Fruit fly (Drosophila melanogaster) whole organism, embryonic: ENCODE results near the gene Lerp.

Experiments
- Antp ChIP-seq: fragments of 200-800 bp; sonication (Bioruptor generic); optimal IDR thresholded peaks from 3 replicates; lab custom pipeline; 2016; ENCODE audit warnings: missing biosample characterization, missing genetic modification characterization
- Blimp-1 ChIP-seq: fragments of 200-800 bp; sonication (Bioruptor generic); optimal IDR thresholded peaks from 3 replicates; lab custom pipeline; 2018; ENCODE audit warnings: missing biosample characterization, missing genetic modification characterization, mild to moderate bottlenecking, moderate library complexity, missing genetic modification reagents
- C15 ChIP-seq: fragments of 200-800 bp; sonication (Bioruptor generic); IDR thresholded peaks from 3 replicates; pipeline ENCODE4 v1.3.6; 2022; ENCODE audit warnings: missing biosample characterization, missing genetic modification characterization
- CG10565 ChIP-seq: fragments of 200-800 bp; sonication (Bioruptor generic); optimal IDR thresholded peaks from 3 replicates; lab custom pipeline; 2016; ENCODE audit warnings: missing biosample characterization, mild to moderate bottlenecking, missing genetic modification characterization
- CG11085 ChIP-seq: fragments of 200-800 bp; sonication (Bioruptor generic); IDR thresholded peaks from 2 replicates; pipeline ENCODE4 v1.3.6; 2022; ENCODE audit warnings: missing biosample characterization, missing genetic modification characterization
- CG11456 ChIP-seq: fragments of 200-800 bp; sonication (Bioruptor generic); IDR thresholded peaks from 3 replicates; pipeline ENCODE4 v1.3.6; 2022; ENCODE audit warnings: missing biosample characterization, missing genetic modification characterization
- CG11560 ChIP-seq: fragments of 200-800 bp; sonication (Bioruptor generic); IDR thresholded peaks from 3 replicates; pipeline ENCODE4 v1.3.6; 2022; ENCODE audit warnings: missing biosample characterization, missing genetic modification characterization
- CG11696 ChIP-seq: fragments of 200-800 bp; sonication (Bioruptor generic); IDR thresholded peaks from 2 replicates; pipeline ENCODE4 v1.3.6; 2022; ENCODE audit warnings: missing biosample characterization, missing genetic modification characterization
- CG12769 ChIP-seq: fragments of 200-800 bp; sonication (Bioruptor generic); optimal IDR thresholded peaks from 2 replicates; lab custom pipeline; 2019; ENCODE audit warnings: missing biosample characterization, mild to moderate bottlenecking, missing genetic modification characterization, moderate library complexity
- CG13123 ChIP-seq: fragments of 200-800 bp; sonication (Bioruptor generic); optimal IDR thresholded peaks from 2 replicates; lab custom pipeline; 2016; ENCODE audit warnings: missing biosample characterization, missing genetic modification characterization
- CG15696 ChIP-seq: fragments of 200-800 bp; sonication (Bioruptor generic); optimal IDR thresholded peaks from 2 replicates; lab custom pipeline; 2019; ENCODE audit warnings: missing biosample characterization, mild to moderate bottlenecking, missing genetic modification characterization, moderate library complexity
- CG1603 ChIP-seq: fragments of 200-800 bp; sonication (Bioruptor generic); optimal IDR thresholded peaks from 2 replicates; lab custom pipeline; 2019; ENCODE audit warnings: missing biosample characterization, mild to moderate bottlenecking, missing genetic modification characterization, moderate library complexity
- CG17361 ChIP-seq: fragments of 200-800 bp; sonication (Bioruptor generic); IDR thresholded peaks from 3 replicates; pipeline ENCODE4 v1.3.6; 2022; ENCODE audit warnings: missing biosample characterization, missing genetic modification characterization
- CG18262 ChIP-seq: fragments of 200-800 bp; optimal IDR thresholded peaks from 3 replicates; lab custom pipeline; 2019; ENCODE audit warnings: missing biosample characterization, mild to moderate bottlenecking, missing genetic modification characterization, moderate library complexity
- CG18764 ChIP-seq: fragments of 200-800 bp; sonication (Bioruptor generic); optimal IDR thresholded peaks from 3 replicates; lab custom pipeline; 2016; ENCODE audit warnings: missing biosample characterization, missing genetic modification characterization
- CG2116 ChIP-seq: fragments of 200-800 bp; sonication (Bioruptor generic); optimal IDR thresholded peaks from 3 replicates; lab custom pipeline; 2018; ENCODE audit warnings: missing biosample characterization, mild to moderate bottlenecking, missing genetic modification characterization
- CG2202 ChIP-seq: fragments of 200-800 bp; sonication (Bioruptor generic); optimal IDR thresholded peaks from 2 replicates; lab custom pipeline; 2018; ENCODE audit warnings: missing biosample characterization, mild to moderate bottlenecking, missing genetic modification characterization
- CG2712 ChIP-seq: fragments of 200-800 bp; optimal IDR thresholded peaks from 3 replicates; lab custom pipeline; 2019; ENCODE audit warnings: missing biosample characterization, mild to moderate bottlenecking, missing genetic modification characterization, moderate library complexity
- CG32532 ChIP-seq: fragments of 200-800 bp; sonication (Bioruptor generic); IDR thresholded peaks from 2 replicates; pipeline ENCODE4 v1.3.6; 2022; ENCODE audit warnings: missing biosample characterization, missing genetic modification characterization
- CG33557 ChIP-seq: fragments of 200-800 bp; sonication (Bioruptor generic); optimal IDR thresholded peaks from 2 replicates; lab custom pipeline; 2019; ENCODE audit warnings: missing biosample characterization, mild to moderate bottlenecking, missing genetic modification characterization, moderate library complexity
- CG3407 ChIP-seq: fragments of 200-800 bp; sonication (Bioruptor generic); optimal IDR thresholded peaks from 2 replicates; lab custom pipeline; 2018; ENCODE audit warnings: missing biosample characterization, mild to moderate bottlenecking, missing genetic modification characterization
- CG4404 ChIP-seq: fragments of 200-800 bp; sonication (Bioruptor generic); IDR thresholded peaks from 2 replicates; pipeline ENCODE4 v1.3.6; 2022; ENCODE audit warnings: missing biosample characterization, missing genetic modification characterization
- CG4424 ChIP-seq: fragments of 200-800 bp; sonication (Bioruptor generic); optimal IDR thresholded peaks from 3 replicates; lab custom pipeline; 2016; ENCODE audit warnings: missing biosample characterization, missing genetic modification characterization
- CG6791 ChIP-seq: fragments of 200-800 bp; sonication (Bioruptor generic); IDR thresholded peaks from 3 replicates; pipeline ENCODE4 v1.3.6; 2022; ENCODE audit warnings: missing biosample characterization, missing genetic modification characterization; ENCODE audit not compliant: partially characterized antibody
- Dbx ChIP-seq: fragments of 200-800 bp; sonication (Bioruptor generic); IDR thresholded peaks from 3 replicates; pipeline ENCODE4 v1.3.6; 2022; ENCODE audit warnings: missing biosample characterization, missing genetic modification characterization
- Elba2 ChIP-seq: fragments of 200-800 bp; sonication (Bioruptor generic); optimal IDR thresholded peaks from 3 replicates; lab custom pipeline; 2016; ENCODE audit warnings: missing biosample characterization, missing genetic modification characterization
- Gug ChIP-seq: fragments of 200-800 bp; sonication (Bioruptor generic); IDR thresholded peaks from 4 replicates; pipeline ENCODE4 v1.3.6; 2022; ENCODE audit warnings: missing biosample characterization, missing genetic modification characterization
- H2.0 ChIP-seq: fragments of 200-800 bp; sonication (Bioruptor generic); IDR thresholded peaks from 2 replicates; pipeline ENCODE4 v1.3.6; 2022; ENCODE audit warnings: missing biosample characterization, missing genetic modification characterization
- HLH3B ChIP-seq: fragments of 200-800 bp; sonication (Bioruptor generic); IDR thresholded peaks from 2 replicates; pipeline ENCODE4 v1.3.6; 2022; ENCODE audit warnings: missing biosample characterization, missing genetic modification characterization
- Hsf ChIP-seq: fragments of 200-800 bp; sonication (Bioruptor generic); optimal IDR thresholded peaks from 3 replicates; lab custom pipeline; 2016; ENCODE audit warnings: missing biosample characterization, missing genetic modification characterization
- Jarid2 ChIP-seq: fragments of 200-800 bp; sonication (Bioruptor generic); optimal IDR thresholded peaks from 3 replicates; lab custom pipeline; 2017; ENCODE audit warnings: mild to moderate bottlenecking, missing biosample characterization, missing genetic modification reagents, missing genetic modification characterization
- Nf-YA ChIP-seq: fragments of 200-800 bp; sonication (Bioruptor generic); IDR thresholded peaks from 2 replicates; pipeline ENCODE4 v1.3.6; 2022; ENCODE audit warnings: missing biosample characterization, missing genetic modification characterization
- TFAM ChIP-seq: fragments of 200-800 bp; sonication (Bioruptor generic); optimal IDR thresholded peaks from 2 replicates; lab custom pipeline; 2017; ENCODE audit warnings: missing biosample characterization, missing genetic modification characterization, inconsistent platforms
- Xbp1 ChIP-seq: fragments of 200-800 bp; sonication (Bioruptor generic); optimal IDR thresholded peaks from 3 replicates; lab custom pipeline; 2016; ENCODE audit warnings: missing biosample characterization, mild to moderate bottlenecking, missing genetic modification characterization
- YL-1 ChIP-seq: fragments of 200-800 bp; sonication (Bioruptor generic); optimal IDR thresholded peaks from 3 replicates; lab custom pipeline; 2017; ENCODE audit warnings: missing biosample characterization, mild to moderate bottlenecking, missing genetic modification characterization
- ase ChIP-seq: fragments of 200-800 bp; sonication (Bioruptor generic); IDR thresholded peaks from 3 replicates; pipeline ENCODE4 v1.3.6; 2022; ENCODE audit warnings: missing biosample characterization, missing genetic modification characterization
- bigmax ChIP-seq: fragments of 200-800 bp; sonication (Bioruptor generic); optimal IDR thresholded peaks from 2 replicates; lab custom pipeline; 2018; ENCODE audit warnings: missing biosample characterization, mild to moderate bottlenecking, missing genetic modification characterization
- btn ChIP-seq: fragments of 200-800 bp; sonication (Bioruptor generic); optimal IDR thresholded peaks from 2 replicates; lab custom pipeline; 2016; ENCODE audit warnings: missing biosample characterization, missing genetic modification characterization
- cad ChIP-seq: fragments of >200 bp; optimal IDR thresholded peaks from 2 replicates; lab custom pipeline; 2017; ENCODE audit warnings: missing biosample characterization, missing genetic modification characterization
- dysf ChIP-seq: fragments of 200-800 bp; sonication (Bioruptor generic); IDR thresholded peaks from 3 replicates; pipeline ENCODE4 v1.3.6; 2022; ENCODE audit warnings: missing biosample characterization, missing genetic modification characterization
- jigr1 ChIP-seq: fragments of 200-800 bp; sonication (Bioruptor generic); IDR thresholded peaks from 3 replicates; pipeline ENCODE4 v1.3.6; 2022; ENCODE audit warnings: missing biosample characterization, missing genetic modification characterization
- lilli ChIP-seq: fragments of 200-800 bp; sonication (Bioruptor generic); optimal IDR thresholded peaks from 3 replicates; lab custom pipeline; 2016; ENCODE audit warnings: missing biosample characterization, missing genetic modification characterization
- lmd ChIP-seq: fragments of 200-800 bp; sonication (Bioruptor generic); IDR thresholded peaks from 2 replicates; pipeline ENCODE4 v1.3.6; 2022; ENCODE audit warnings: missing biosample characterization, missing genetic modification characterization
- nmo ChIP-seq: fragments of 200-800 bp; sonication (Bioruptor generic); optimal IDR thresholded peaks from 2 replicates; lab custom pipeline; 2018; ENCODE audit warnings: missing biosample characterization, mild to moderate bottlenecking, missing genetic modification characterization, moderate library complexity
- nom ChIP-seq: fragments of 200-800 bp; sonication (Bioruptor generic); optimal IDR thresholded peaks from 2 replicates; lab custom pipeline; 2017; ENCODE audit warnings: missing biosample characterization, missing genetic modification characterization, mild to moderate bottlenecking, moderate library complexity, missing genetic modification reagents
- oc ChIP-seq: fragments of 200-800 bp; sonication (Bioruptor generic); optimal IDR thresholded peaks from 2 replicates; lab custom pipeline; 2018; ENCODE audit warnings: missing biosample characterization, mild to moderate bottlenecking, missing genetic modification characterization, moderate library complexity
- otp ChIP-seq: fragments of 200-800 bp; sonication (Bioruptor generic); IDR thresholded peaks from 3 replicates; pipeline ENCODE4, ENCODE4 v1.3.6; 2022; ENCODE audit warnings: missing biosample characterization, missing genetic modification characterization
- sr ChIP-seq: fragments of 200-800 bp; sonication (Bioruptor generic); IDR thresholded peaks from 3 replicates; pipeline ENCODE4 v1.3.6; 2022; ENCODE audit warnings: missing biosample characterization, missing genetic modification characterization
- tin ChIP-seq: fragments of 200-800 bp; sonication (Bioruptor generic); optimal IDR thresholded peaks from 3 replicates; lab custom pipeline; 2016; ENCODE audit warnings: missing biosample characterization, missing genetic modification characterization
- trh ChIP-seq: fragments of 200-800 bp; sonication (Bioruptor generic); optimal IDR thresholded peaks from 2 replicates; lab custom pipeline; 2016; ENCODE audit warnings: missing biosample characterization, missing genetic modification characterization
- wor ChIP-seq: fragments of 200-800 bp; sonication (Bioruptor generic); IDR thresholded peaks from 2 replicates; pipeline ENCODE4 v1.3.6; 2022; ENCODE audit warnings: missing biosample characterization, missing genetic modification characterization
- zfh1 ChIP-seq: fragments of 200-800 bp; sonication (Bioruptor generic); IDR thresholded peaks from 3 replicates; pipeline ENCODE4 v1.3.6; 2022; ENCODE audit warnings: missing biosample characterization, missing genetic modification characterization

The Lerp gene

dm6 chr3R:26821117-26821516, 41.8 kb downstream of the Lerp start (continued):
- TF ChIP-seq oc (tag; lab: Kevin White, UChicago), result no peak
- peak; percentile 31; the same call in 1 of the 2 replicates for TF ChIP-seq lmd (GFP tag; lab: Robert Waterston, UW)
- TF ChIP-seq nmo (GFP tag; lab: Kevin White, UChicago), result peak; percentile 11
- TF ChIP-seq C15 (GFP tag; lab: Robert Waterston, UW), result no peak
- 0 out of 3 replicates have a peak, but pooled peaks have one; percentile 25 for TF ChIP-seq otp (GFP tag; lab: Robert Waterston, UW)
- TF ChIP-seq jigr1, result no peak
- no peak for TF ChIP-seq CG10565 (GFP tag; lab: Kevin White, UChicago)
- TF ChIP-seq bigmax (GFP tag; lab: Kevin White, UChicago), result no peak
- peak; percentile 21 for TF ChIP-seq tin (GFP tag; lab: Kevin White, UChicago)
- no peak for TF ChIP-seq CG18764
- no peak for TF ChIP-seq HLH3B
- TF ChIP-seq CG18262 (tag; lab: Kevin White, UChicago), result peak; percentile 23
- no peak for TF ChIP-seq sr (GFP tag; lab: Robert Waterston, UW)
- peak; percentile 37 for TF ChIP-seq Xbp1 (GFP tag; lab: Kevin White, UChicago)
- peak; percentile 20 for TF ChIP-seq Antp (GFP tag; lab: Kevin White, UChicago)
- no peak; the same call in 2 of the 3 replicates for TF ChIP-seq ase (GFP tag; lab: Robert Waterston, UW)
- TF ChIP-seq CG13123, result no peak
- TF ChIP-seq TFAM (GFP tag; lab: Kevin White, UChicago), result no peak
- 0 out of 2 replicates have a peak, but pooled peaks have one; percentile 21 for TF ChIP-seq CG32532 (GFP tag; lab: Robert Waterston, UW)
- TF ChIP-seq lilli, result peak; percentile 30
- TF ChIP-seq btn (GFP tag; lab: Kevin White, UChicago), result no peak
- TF ChIP-seq CG11560, result no peak
- no peak for TF ChIP-seq trh (GFP tag; lab: Kevin White, UChicago)
- TF ChIP-seq Jarid2 (GFP tag; lab: Kevin White, UChicago), result no peak
- TF ChIP-seq Elba2 (GFP tag; lab: Kevin White, UChicago), result no peak
- no peak for TF ChIP-seq CG15696 (tag; lab: Kevin White, UChicago)
- no peak for TF ChIP-seq CG11085 (GFP tag; lab: Robert Waterston, UW)
- peak; percentile 27; the same call in 1 of the 2 replicates for TF ChIP-seq H2.0 (GFP tag; lab: Robert Waterston, UW)
- TF ChIP-seq Blimp-1 (GFP tag; lab: Kevin White, UChicago), result peak; percentile 32
- TF ChIP-seq CG2116 (GFP tag; lab: Kevin White, UChicago), result no peak
- TF ChIP-seq CG4404 (GFP tag; lab: Robert Waterston, UW), result no peak
- no peak for TF ChIP-seq CG33557 (GFP tag; lab: Kevin White, UChicago)
- no peak for TF ChIP-seq cad
- no peak; the same call in 1 of the 2 replicates for TF ChIP-seq wor (GFP tag; lab: Robert Waterston, UW)
- no peak for TF ChIP-seq CG6791 (GFP tag; lab: Robert Waterston, UW)
- no peak for TF ChIP-seq YL-1 (GFP tag; lab: Kevin White, UChicago)
- no peak for TF ChIP-seq Gug (GFP tag; lab: Robert Waterston, UW)
- peak; percentile 0 for TF ChIP-seq Hsf (GFP tag; lab: Kevin White, UChicago)
- no peak for TF ChIP-seq CG3407 (GFP tag; lab: Kevin White, UChicago)
- TF ChIP-seq CG17361 (GFP tag; lab: Robert Waterston, UW), result no peak
- TF ChIP-seq CG2712 (tag; lab: Kevin White, UChicago), result no peak
- no peak; the same call in 2 of the 3 replicates for TF ChIP-seq zfh1
- peak; percentile 44; the same call in 2 of the 3 replicates for TF ChIP-seq dysf (GFP tag; lab: Robert Waterston, UW)
- TF ChIP-seq CG11696, result no peak
- TF ChIP-seq CG12769 (tag; lab: Kevin White, UChicago), result peak; percentile 14
- peak; percentile 7; the same call in 1 of the 2 replicates for TF ChIP-seq Nf-YA (GFP tag; lab: Robert Waterston, UW)
- peak; percentile 17 for TF ChIP-seq CG4424 (GFP tag; lab: Kevin White, UChicago)
- no peak for TF ChIP-seq Dbx
- TF ChIP-seq CG2202 (tag; lab: Kevin White, UChicago), result no peak
- peak; percentile 56 for TF ChIP-seq CG1603 (tag; lab: Kevin White, UChicago)
- 0 out of 3 replicates have a peak, but pooled peaks have one; percentile 34 for TF ChIP-seq CG11456 (GFP tag; lab: Robert Waterston, UW)
- TF ChIP-seq nom (GFP tag; lab: Kevin White, UChicago), result peak; percentile 33
